Comparison of ENCODE assay signal across 2 worm cellular contexts in the genomic region with DNA sequence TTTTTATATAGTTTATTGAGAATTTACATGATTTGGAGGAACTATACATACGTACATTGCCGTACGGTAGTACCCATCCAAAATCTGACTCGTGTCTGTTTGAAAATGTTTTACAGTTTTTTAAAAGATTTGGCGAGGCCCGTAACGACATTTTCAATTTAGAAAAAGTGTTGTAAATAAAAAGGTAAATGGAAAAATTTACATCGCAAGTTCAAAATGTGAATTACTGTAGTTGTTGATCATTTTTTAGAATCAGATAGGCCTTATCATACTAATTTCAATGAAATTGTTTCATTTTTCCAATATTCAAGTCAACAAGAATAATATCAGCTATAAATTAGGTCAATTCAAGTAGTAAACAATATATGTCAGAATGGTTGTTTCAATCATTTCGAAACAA.
TF ChIP-seq lines count a peak whose summit lies in the region.

A gene (plus strand): TSS at position 301 of the 400 bp plus-strand sequence.

TF ChIP-seq in whole organism, L3 larva, 47 proteins besides CTCF, POLR2A, EP300 and RAD21:
- no peak for TF ChIP-seq unc-39 (tag; optimal IDR thresholded peaks at IDR 0.05; lab: Kevin White, UChicago)
- peak; percentile 20 for TF ChIP-seq pha-4 (tag; optimal IDR thresholded peaks at IDR 0.05; lab: Kevin White, UChicago)

TF ChIP-seq in whole organism, L4 larva, 104 proteins besides CTCF, POLR2A, EP300 and RAD21:
- TF ChIP-seq daf-16 (GFP tag; optimal IDR thresholded peaks at IDR 0.05; lab: Kevin White, UChicago) (no peak), daf-16 (tag; optimal IDR thresholded peaks at IDR 0.05; lab: Kevin White, UChicago) (peak; percentile 89), ceh-82 (tag; optimal IDR thresholded peaks at IDR 0.05; lab: Kevin White, UChicago) (no peak)
